Fruit fly (Drosophila melanogaster) whole organism, embryonic: ENCODE data around the gene vir-1.

Source experiments
- Aef1 ChIP-seq: fragments of 200-800 bp; sonication (Bioruptor generic); IDR thresholded peaks from 3 replicates; pipeline ENCODE4 v1.3.6; 2022; ENCODE audit warnings: missing biosample characterization, missing genetic modification characterization
- B-H1 ChIP-seq: fragments of 200-800 bp; sonication (Bioruptor generic); IDR thresholded peaks from 3 replicates; pipeline ENCODE4 v1.3.6; 2022; ENCODE audit warnings: missing biosample characterization, missing genetic modification characterization
- Bgb ChIP-seq: fragments of 200-800 bp; sonication (Bioruptor generic); IDR thresholded peaks from 2 replicates; pipeline ENCODE4 v1.3.6; 2022; ENCODE audit warnings: missing biosample characterization, missing genetic modification characterization; ENCODE audit not compliant: partially characterized antibody
- CG10267 ChIP-seq: fragments of 200-800 bp; sonication (Bioruptor generic); optimal IDR thresholded peaks from 2 replicates; lab custom pipeline; 2018; ENCODE audit warnings: missing biosample characterization, mild to moderate bottlenecking, missing genetic modification characterization, moderate library complexity
- CG12104 ChIP-seq: fragments of 200-800 bp; sonication (Bioruptor generic); optimal IDR thresholded peaks from 3 replicates; lab custom pipeline; 2016; ENCODE audit warnings: missing biosample characterization, missing genetic modification characterization
- CG12769 ChIP-seq: fragments of 200-800 bp; sonication (Bioruptor generic); optimal IDR thresholded peaks from 2 replicates; lab custom pipeline; 2019; ENCODE audit warnings: missing biosample characterization, mild to moderate bottlenecking, missing genetic modification characterization, moderate library complexity
- CG13624 ChIP-seq: fragments of 200-800 bp; sonication (Bioruptor generic); optimal IDR thresholded peaks from 2 replicates; lab custom pipeline; 2016; ENCODE audit warnings: missing biosample characterization, missing genetic modification characterization
- CG15269 ChIP-seq: fragments of 200-800 bp; sonication (Bioruptor generic); optimal IDR thresholded peaks from 2 replicates; lab custom pipeline; 2018; ENCODE audit warnings: missing biosample characterization, mild to moderate bottlenecking, missing genetic modification characterization, moderate library complexity
- CG15479 ChIP-seq: fragments of 200-800 bp; sonication (Bioruptor generic); optimal IDR thresholded peaks from 3 replicates; lab custom pipeline; 2019; ENCODE audit warnings: missing biosample characterization, mild to moderate bottlenecking, missing genetic modification characterization, moderate library complexity
- CG15696 ChIP-seq: fragments of 200-800 bp; sonication (Bioruptor generic); optimal IDR thresholded peaks from 2 replicates; lab custom pipeline; 2019; ENCODE audit warnings: missing biosample characterization, mild to moderate bottlenecking, missing genetic modification characterization, moderate library complexity
- CG18619 ChIP-seq: fragments of 200-800 bp; sonication (Bioruptor generic); optimal IDR thresholded peaks from 3 replicates; lab custom pipeline; 2017; ENCODE audit warnings: missing biosample characterization, mild to moderate bottlenecking, missing genetic modification characterization
- CG2116 ChIP-seq: fragments of 200-800 bp; sonication (Bioruptor generic); optimal IDR thresholded peaks from 3 replicates; lab custom pipeline; 2018; ENCODE audit warnings: missing biosample characterization, mild to moderate bottlenecking, missing genetic modification characterization
- CG2889 ChIP-seq: fragments of 200-800 bp; sonication (Bioruptor generic); IDR thresholded peaks from 3 replicates; pipeline ENCODE4 v1.3.6; 2022; ENCODE audit warnings: missing biosample characterization, missing genetic modification characterization
- CG30403 ChIP-seq: fragments of 200-800 bp; sonication (Bioruptor generic); optimal IDR thresholded peaks from 3 replicates; lab custom pipeline; 2016; ENCODE audit warnings: missing biosample characterization, missing genetic modification characterization
- CG30431 ChIP-seq: fragments of 200-800 bp; sonication (Bioruptor generic); optimal IDR thresholded peaks from 2 replicates; lab custom pipeline; 2017; ENCODE audit warnings: missing biosample characterization, missing genetic modification characterization
- CG31365 ChIP-seq: fragments of 200-800 bp; sonication (Bioruptor generic); optimal IDR thresholded peaks from 2 replicates; lab custom pipeline; 2018; ENCODE audit warnings: missing biosample characterization, mild to moderate bottlenecking, missing genetic modification characterization
- CG33557 ChIP-seq: fragments of 200-800 bp; sonication (Bioruptor generic); optimal IDR thresholded peaks from 2 replicates; lab custom pipeline; 2019; ENCODE audit warnings: missing biosample characterization, mild to moderate bottlenecking, missing genetic modification characterization, moderate library complexity
- CG4404 ChIP-seq: fragments of 200-800 bp; sonication (Bioruptor generic); IDR thresholded peaks from 2 replicates; pipeline ENCODE4 v1.3.6; 2022; ENCODE audit warnings: missing biosample characterization, missing genetic modification characterization
- CG5245 ChIP-seq: fragments of 200-800 bp; sonication (Bioruptor generic); optimal IDR thresholded peaks from 3 replicates; lab custom pipeline; 2016; ENCODE audit warnings: missing biosample characterization, missing genetic modification characterization
- CG7271 ChIP-seq: fragments of 200-800 bp; sonication (Bioruptor generic); optimal IDR thresholded peaks from 2 replicates; lab custom pipeline; 2018; ENCODE audit warnings: missing biosample characterization, mild to moderate bottlenecking, missing genetic modification characterization, moderate library complexity
- E2f2 ChIP-seq: fragments of 200-800 bp; sonication (Bioruptor generic); IDR thresholded peaks from 2 replicates; pipeline ENCODE4 v1.3.6; 2022; ENCODE audit warnings: missing biosample characterization, missing genetic modification characterization
- Hr39 ChIP-seq: fragments of >200 bp; optimal IDR thresholded peaks from 2 replicates; lab custom pipeline; 2017
- Lhr ChIP-seq: fragments of 200-800 bp; sonication (Bioruptor generic); optimal IDR thresholded peaks from 3 replicates; lab custom pipeline; 2017; ENCODE audit warnings: mild to moderate bottlenecking, missing biosample characterization, missing genetic modification reagents, missing genetic modification characterization
- Med ChIP-seq: fragments of 200-800 bp; sonication (Bioruptor generic); peaks from one replicate; lab custom pipeline; 2016; ENCODE audit warnings: missing biosample characterization, missing genetic modification characterization, mild to moderate bottlenecking, inconsistent platforms, moderate library complexity
- NK7.1 ChIP-seq: fragments of 200-800 bp; sonication (Bioruptor generic); optimal IDR thresholded peaks from 3 replicates; lab custom pipeline; 2016; ENCODE audit warnings: missing biosample characterization, missing genetic modification characterization
- NfI ChIP-seq: fragments of 200-800 bp; sonication (Bioruptor generic); optimal IDR thresholded peaks from 3 replicates; lab custom pipeline; 2018; ENCODE audit warnings: missing biosample characterization, mild to moderate bottlenecking, missing genetic modification characterization, moderate library complexity
- Scr ChIP-seq: fragments of 200-800 bp; sonication (Bioruptor generic); IDR thresholded peaks from 2 replicates; pipeline ENCODE4 v1.3.6; 2022; ENCODE audit warnings: missing biosample characterization, missing genetic modification characterization; ENCODE audit not compliant: partially characterized antibody
- Sin3A ChIP-seq: fragments of >200 bp; optimal IDR thresholded peaks from 2 replicates; lab custom pipeline; 2018
- Stat92E ChIP-seq, 3 experiments: fragments of >200 bp in 2 of 3; fragments of 200-800 bp in 1 of 3; sonication (Bioruptor generic) in 1 of 3; optimal IDR thresholded peaks; 2 replicates each; lab custom pipeline; 2017 to 2019; ENCODE audit warnings: missing biosample characterization in 3 of 3, missing genetic modification characterization in 3 of 3, mild to moderate bottlenecking in 1 of 3, moderate library complexity in 1 of 3
- Trl ChIP-seq, 3 experiments: fragments of >200 bp in 2 of 3; fragments of 200-800 bp in 1 of 3; sonication (Bioruptor generic) in 1 of 3; optimal IDR thresholded peaks; 2 replicates in 1 of 3; 3 replicates in 2 of 3; lab custom pipeline; 2016 to 2017; ENCODE audit warnings: missing biosample characterization in 1 of 3, missing genetic modification characterization in 1 of 3
- al ChIP-seq: fragments of 200-800 bp; sonication (Bioruptor generic); IDR thresholded peaks from 2 replicates; pipeline ENCODE4 v1.3.6; 2022; ENCODE audit warnings: missing biosample characterization, missing genetic modification characterization
- ap ChIP-seq: fragments of 200-800 bp; sonication (Bioruptor generic); IDR thresholded peaks from 2 replicates; pipeline ENCODE4 v1.3.6; 2022; ENCODE audit warnings: missing biosample characterization, missing genetic modification characterization
- az2 ChIP-seq: fragments of 200-800 bp; sonication (Bioruptor generic); optimal IDR thresholded peaks from 3 replicates; lab custom pipeline; 2016; ENCODE audit warnings: missing biosample characterization, missing genetic modification characterization
- bab2 ChIP-seq: fragments of 200-800 bp; sonication (Bioruptor generic); optimal IDR thresholded peaks from 2 replicates; lab custom pipeline; 2016; ENCODE audit warnings: missing biosample characterization, missing genetic modification characterization
- bsh ChIP-seq, 2 experiments: fragments of 200-800 bp; sonication (Bioruptor generic); optimal IDR thresholded peaks; 2 replicates each; lab custom pipeline; 2017 to 2018; ENCODE audit warnings: mild to moderate bottlenecking in 2 of 2, missing biosample characterization in 2 of 2, missing genetic modification characterization in 2 of 2, moderate library complexity in 1 of 2
- da ChIP-seq: fragments of 200-800 bp; sonication (Bioruptor generic); optimal IDR thresholded peaks from 2 replicates; lab custom pipeline; 2016; ENCODE audit warnings: missing biosample characterization, missing genetic modification characterization
- exex ChIP-seq: fragments of 200-800 bp; sonication (Bioruptor generic); optimal IDR thresholded peaks from 4 replicates; lab custom pipeline; 2018; ENCODE audit warnings: missing biosample characterization, mild to moderate bottlenecking, missing genetic modification characterization, moderate library complexity
- fu2 ChIP-seq: fragments of 200-800 bp; sonication (Bioruptor generic); optimal IDR thresholded peaks from 2 replicates; lab custom pipeline; 2016; ENCODE audit warnings: missing biosample characterization, missing genetic modification characterization
- gem ChIP-seq: fragments of 200-800 bp; sonication (Bioruptor generic); optimal IDR thresholded peaks from 2 replicates; lab custom pipeline; 2019; ENCODE audit warnings: missing biosample characterization, mild to moderate bottlenecking, missing genetic modification characterization, moderate library complexity
- jumu ChIP-seq: fragments of 200-800 bp; sonication (Bioruptor generic); optimal IDR thresholded peaks from 3 replicates; lab custom pipeline; 2016; ENCODE audit warnings: missing biosample characterization, missing genetic modification characterization
- kni ChIP-seq: fragments of 200-800 bp; sonication (Bioruptor generic); optimal IDR thresholded peaks from 3 replicates; lab custom pipeline; 2017; ENCODE audit warnings: mild to moderate bottlenecking, missing biosample characterization, missing genetic modification reagents, missing genetic modification characterization
- pan ChIP-seq, 4 experiments: fragments of >200 bp in 3 of 4; fragments of 200-800 bp in 1 of 4; sonication (Bioruptor generic) in 1 of 4; optimal IDR thresholded peaks in 3 of 4; IDR thresholded peaks in 1 of 4; 2 replicates each; pipeline versions ENCODE4 v1.3.6 to Lab custom; 2017 to 2022; ENCODE audit warnings: missing biosample characterization in 2 of 4, missing genetic modification characterization in 2 of 4, mixed read lengths in 1 of 4
- pros ChIP-seq: fragments of 200-800 bp; sonication (Bioruptor generic); optimal IDR thresholded peaks from 3 replicates; lab custom pipeline; 2019; ENCODE audit warnings: missing biosample characterization, mild to moderate bottlenecking, missing genetic modification characterization, moderate library complexity
- sens-2 ChIP-seq: fragments of 200-800 bp; sonication (Bioruptor generic); IDR thresholded peaks from 2 replicates; pipeline ENCODE4 v1.3.6; 2022; ENCODE audit warnings: missing biosample characterization, missing genetic modification characterization
- sisA ChIP-seq: fragments of 200-800 bp; sonication (Bioruptor generic); IDR thresholded peaks from 2 replicates; pipeline ENCODE4 v1.3.6; 2022; ENCODE audit warnings: missing biosample characterization, missing genetic modification characterization
- slbo ChIP-seq: fragments of 200-800 bp; sonication (Bioruptor generic); IDR thresholded peaks from 2 replicates; pipeline ENCODE4 v1.3.6; 2022; ENCODE audit warnings: missing biosample characterization, missing genetic modification characterization
- so ChIP-seq: fragments of 200-800 bp; sonication (Bioruptor generic); IDR thresholded peaks from 3 replicates; pipeline ENCODE4 v1.3.6; 2022; ENCODE audit warnings: missing biosample characterization, missing genetic modification characterization
- sug ChIP-seq: fragments of 200-800 bp; optimal IDR thresholded peaks from 2 replicates; lab custom pipeline; 2019; ENCODE audit warnings: missing biosample characterization, mild to moderate bottlenecking, missing genetic modification characterization, moderate library complexity
- yki ChIP-seq: fragments of >200 bp; optimal IDR thresholded peaks from 3 replicates; lab custom pipeline; 2018

The vir-1 gene

dm6 chr2L:12427487-12428101 is 4.4 kb upstream of the vir-1 start, which contains the start of the genes CG5446 and Trm1 (continued):
- TF ChIP-seq Bgb (peak; percentile 32; the same call in 1 of the 2 replicates), CG5245 (GFP tag; lab: Kevin White, UChicago) (no peak), pros (no peak), Scr (GFP tag; lab: Robert Waterston, UW) (peak; percentile 24; the same call in 1 of the 2 replicates), Sin3A (lab: Kevin White, UChicago) (no peak), B-H1 (no peak), Aef1 (GFP tag; lab: Robert Waterston, UW) (peak; percentile 39; the same call in 1 of the 3 replicates), CG15696 (peak; percentile 72), kni (GFP tag; lab: Kevin White, UChicago) (no peak), CG13624 (GFP tag; lab: Kevin White, UChicago) (peak; percentile 30), so (GFP tag; lab: Robert Waterston, UW) (no peak), CG30431 (GFP tag; lab: Kevin White, UChicago) (no peak), CG15479 (GFP tag; lab: Kevin White, UChicago) (no peak)

DNA sequence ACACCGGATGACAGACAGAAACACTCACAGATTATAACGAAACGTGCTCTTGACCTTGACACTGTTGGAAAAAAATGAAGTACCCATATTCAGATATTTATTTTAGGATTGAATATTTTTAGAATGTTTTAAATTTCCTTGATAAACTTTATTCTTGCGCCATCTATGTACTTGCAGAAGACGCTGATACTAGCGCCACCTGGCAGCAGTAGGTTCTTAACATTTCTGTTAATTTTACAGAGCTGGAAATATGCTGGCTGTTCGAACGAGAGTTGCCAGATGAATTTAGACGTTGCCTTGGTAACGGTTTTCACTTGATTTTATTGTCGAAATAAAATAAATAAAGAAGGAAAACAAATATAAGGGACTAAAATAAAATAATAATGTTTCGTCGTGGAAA is 1.3 kb upstream of the vir-1 start, which contains the start of gene Fam92:
Gene Fam92, plus strand, starts transcription at position 350 of the 400 bp plus-strand sequence.
- TF ChIP-seq CG31365 (peak; percentile 48), slbo (GFP tag; lab: Robert Waterston, UW) (peak; percentile 60; the same call in 1 of the 2 replicates), sens-2 (GFP tag; lab: Robert Waterston, UW) (peak; percentile 41), fu2 (GFP tag; lab: Kevin White, UChicago) (peak; percentile 6), E2f2 (GFP tag; lab: Robert Waterston, UW) (peak; percentile 32; the same call in 1 of the 2 replicates), CG7271 (tag; lab: Kevin White, UChicago) (no peak), bab2 (peak; percentile 42), jumu (peak; percentile 26), Hr39 (lab: Kevin White, UChicago) (no peak), yki (no peak), CG2116 (peak; percentile 30), exex (tag; lab: Kevin White, UChicago) (no peak), al (GFP tag; lab: Robert Waterston, UW) (no peak), CG30403 (GFP tag; lab: Kevin White, UChicago) (peak; percentile 60), bsh (GFP tag; optimal IDR thresholded peaks at IDR 0.05; lab: Kevin White, UChicago) (peak in 1 of 2 experiments; percentile 48), Stat92E (GFP tag; optimal IDR thresholded peaks at IDR 0.05; lab: Kevin White, UChicago) (peak in 1 of 3 experiments; percentile 2), Lhr (peak; percentile 79), da (GFP tag; lab: Kevin White, UChicago) (no peak), sug (tag; lab: Kevin White, UChicago) (peak; percentile 62), CG18619 (GFP tag; lab: Kevin White, UChicago) (peak; percentile 2), Med (peak; percentile 92), CG12769 (tag; lab: Kevin White, UChicago) (peak; percentile 49), Trl (optimal IDR thresholded peaks at IDR 0.05; lab: Kevin White, UChicago) (no peak), Trl (GFP tag; optimal IDR thresholded peaks at IDR 0.05; lab: Kevin White, UChicago) (peak; percentile 50), pan (optimal IDR thresholded peaks at IDR 0.05; lab: Kevin White, UChicago) (no peak), pan (GFP tag; optimal IDR thresholded peaks at IDR 0.05 in 1 of 2, IDR thresholded peaks at IDR 0.05 in 1 of 2) (peak in 1 of 2 experiments; percentile 66), sisA (peak; percentile 45; the same call in 1 of the 2 replicates), CG12104 (GFP tag; lab: Kevin White, UChicago) (no peak), NK7.1 (GFP tag; lab: Kevin White, UChicago) (peak; percentile 1), CG10267 (tag; lab: Kevin White, UChicago) (peak; percentile 65), az2 (GFP tag; lab: Kevin White, UChicago) (peak; percentile 60), gem (tag; lab: Kevin White, UChicago) (peak; percentile 54), CG33557 (GFP tag; lab: Kevin White, UChicago) (no peak), NfI (GFP tag; lab: Kevin White, UChicago) (peak; percentile 71), CG2889 (no peak), CG4404 (no peak), CG15269 (tag; lab: Kevin White, UChicago) (peak; percentile 60), ap (GFP tag; lab: Robert Waterston, UW) (no peak)
